Worm (Caenorhabditis elegans): Measurements from ENCODE around the gene C01F6.14.
A peak's percentile ranks its signal among the peaks of the same experiment; 100 is the strongest.

Gene C01F6.14

DNA sequence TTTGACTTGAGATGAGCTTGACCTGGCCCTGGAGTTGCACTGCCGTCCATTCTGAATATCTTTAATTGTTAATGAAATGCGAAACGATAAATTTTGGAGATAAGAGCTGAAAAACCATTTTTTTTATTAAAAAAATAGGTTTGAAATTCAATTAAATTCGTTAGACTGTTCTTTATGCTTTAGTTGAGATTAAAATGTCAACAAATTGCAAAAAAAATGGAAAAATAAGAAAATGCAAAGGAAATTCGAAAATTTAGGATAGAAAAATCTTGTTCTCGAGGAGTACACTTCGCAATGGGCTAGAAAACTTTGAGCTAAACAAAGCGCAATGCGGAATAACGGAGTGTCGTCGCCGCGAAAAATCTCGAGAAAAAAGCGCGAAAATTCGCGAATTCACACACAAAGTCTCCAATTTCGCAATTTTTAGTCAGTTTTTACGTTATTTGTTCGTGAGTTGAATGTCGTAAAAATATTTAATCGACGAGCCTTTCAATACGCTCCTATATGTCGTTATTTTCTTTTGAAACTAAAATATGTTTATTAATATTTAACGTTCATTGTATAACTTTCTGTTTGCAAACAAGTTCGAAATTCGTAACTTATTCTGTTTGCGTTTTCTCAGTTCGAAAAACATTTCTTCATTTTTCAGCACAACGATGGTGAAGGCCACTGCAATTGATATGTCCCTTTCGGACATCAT is 43.0 kb upstream of the C01F6.14 start, which contains the start of the genes rpb-12 and aly-2 (continued):
- no peak for TF ChIP-seq Y53F4B.3 (GFP tag; IDR thresholded peaks at IDR 0.05)
- TF ChIP-seq lin-40 (tag; optimal IDR thresholded peaks at IDR 0.05) = no peak
- peak; percentile 97 for TF ChIP-seq madf-6 (GFP tag; IDR thresholded peaks at IDR 0.05)
- TF ChIP-seq hmg-20 (GFP tag; IDR thresholded peaks at IDR 0.05) = no peak
- peak; percentile 67; the same call in 1 of the 2 replicates for TF ChIP-seq ekl-4 (GFP tag; IDR thresholded peaks at IDR 0.05)
- peak; percentile 61 for TF ChIP-seq tlf-1 (GFP tag; optimal IDR thresholded peaks at IDR 0.05)
- peak; percentile 64 for TF ChIP-seq F49E8.2 (tag; optimal IDR thresholded peaks at IDR 0.05; ENCODE audit: insufficient read depth)
- no peak for TF ChIP-seq F10E7.11 (tag; optimal IDR thresholded peaks at IDR 0.05)
- TF ChIP-seq snpc-1.1 (tag; optimal IDR thresholded peaks at IDR 0.05; ENCODE audit: insufficient read depth) = peak; percentile 59
- TF ChIP-seq rpc-1 (optimal IDR thresholded peaks at IDR 0.05) = no peak
- no peak for TF ChIP-seq rpc-1 (tag; optimal IDR thresholded peaks at IDR 0.05)
- TF ChIP-seq lsl-1 (GFP tag; optimal IDR thresholded peaks at IDR 0.05) = peak; percentile 68
- peak; percentile 66 for TF ChIP-seq mcd-1 (GFP tag; IDR thresholded peaks at IDR 0.05)
- 0 out of 2 replicates have a peak, but pooled peaks have one; percentile 24 for TF ChIP-seq madf-3 (GFP tag; IDR thresholded peaks at IDR 0.05)
- no peak for TF ChIP-seq mes-4 (tag; optimal IDR thresholded peaks at IDR 0.05)
- peak; percentile 81 for TF ChIP-seq lin-54 (GFP tag; optimal IDR thresholded peaks at IDR 0.05)
- TF ChIP-seq hsf-1 (GFP tag; IDR thresholded peaks at IDR 0.05) = peak; percentile 82
- TF ChIP-seq hmg-1.2 (GFP tag; IDR thresholded peaks at IDR 0.05) = peak; percentile 59
- no peak for TF ChIP-seq sea-2 (GFP tag; IDR thresholded peaks at IDR 0.05)
- TF ChIP-seq lin-35 (GFP tag; optimal IDR thresholded peaks at IDR 0.05) = peak in 1 of 3 experiments; percentile 66
- TF ChIP-seq B0336.3 (GFP tag; IDR thresholded peaks at IDR 0.05) = peak; percentile 74
- TF ChIP-seq attf-6 (GFP tag; IDR thresholded peaks at IDR 0.05) = peak; percentile 83
- TF ChIP-seq F52B5.7 (tag; optimal IDR thresholded peaks at IDR 0.05) = no peak
- TF ChIP-seq Y95B8A.8 (GFP tag; IDR thresholded peaks at IDR 0.05) = peak; percentile 55; the same call in 1 of the 2 replicates
- no peak for TF ChIP-seq nhr-27 (tag; optimal IDR thresholded peaks at IDR 0.05)
- TF ChIP-seq dpl-1 (GFP tag; optimal IDR thresholded peaks at IDR 0.05) = peak; percentile 88
- TF ChIP-seq xnd-1 (tag; optimal IDR thresholded peaks at IDR 0.05) = peak; percentile 88
- TF ChIP-seq T26A5.8 (tag; optimal IDR thresholded peaks at IDR 0.05) = no peak
- no peak for TF ChIP-seq ztf-22 (GFP tag; optimal IDR thresholded peaks at IDR 0.05)
- TF ChIP-seq pbrm-1 (GFP tag; IDR thresholded peaks at IDR 0.05) = peak; percentile 75
- no peak for TF ChIP-seq madf-10 (tag; optimal IDR thresholded peaks at IDR 0.05)
- peak; percentile 82 for TF ChIP-seq cebp-1 (GFP tag; IDR thresholded peaks at IDR 0.05)
- peak; percentile 93 for TF ChIP-seq cebp-1 (tag; optimal IDR thresholded peaks at IDR 0.05)
- TF ChIP-seq die-1 (tag; optimal IDR thresholded peaks at IDR 0.05) = no peak
- no peak for TF ChIP-seq bed-1 (GFP tag; IDR thresholded peaks at IDR 0.05)
- no peak for TF ChIP-seq bed-2 (GFP tag; IDR thresholded peaks at IDR 0.05)
- no peak for TF ChIP-seq tbx-9 (tag; optimal IDR thresholded peaks at IDR 0.05; ENCODE audit: borderline replicate concordance)
- TF ChIP-seq Y79H2A.3 (GFP tag; conservative IDR thresholded peaks at IDR 0.05) = 0 out of 2 replicates have a peak, but pooled peaks have one; percentile 23
- peak; percentile 50; the same call in 1 of the 2 replicates for TF ChIP-seq C17E4.6 (GFP tag; IDR thresholded peaks at IDR 0.05)
- no peak for TF ChIP-seq mxl-1 (tag; optimal IDR thresholded peaks at IDR 0.05)
- peak; percentile 91 for TF ChIP-seq snpc-3.4 (tag; optimal IDR thresholded peaks at IDR 0.05)
- no peak for TF ChIP-seq ztf-26 (tag; optimal IDR thresholded peaks at IDR 0.05)
- TF ChIP-seq rcor-1 (GFP tag; IDR thresholded peaks at IDR 0.05) = peak; percentile 82
- TF ChIP-seq lag-1 (GFP tag; IDR thresholded peaks at IDR 0.05) = no peak
- no peak for TF ChIP-seq unc-62 (GFP tag; optimal IDR thresholded peaks at IDR 0.05)
- peak; percentile 50 for TF ChIP-seq snpc-1.3 (tag; optimal IDR thresholded peaks at IDR 0.05; ENCODE audit: insufficient read depth)
- TF ChIP-seq unc-130 (GFP tag; optimal IDR thresholded peaks at IDR 0.05) = peak; percentile 65
- TF ChIP-seq B0261.1 (tag; optimal IDR thresholded peaks at IDR 0.05) = no peak

All from whole organism, young adult.